Worm (Caenorhabditis elegans): ENCODE data around the gene morc-1.

The morc-1 gene

ce11 chrIII:5188426-5188825 is 18.3 kb downstream of the morc-1 start, which contains the start of gene K10D2.8:
TSS of gene K10D2.8 (plus strand) at chrIII:5188726.
- TF ChIP-seq unc-62 (GFP tag; optimal IDR thresholded peaks at IDR 0.05): no peak

ce11 chrIII:5185620-5186019 is 21.1 kb downstream of the morc-1 start, which contains the start of gene pup-2:
TSS of gene pup-2 (plus strand) at chrIII:5185920.
- no peak for TF ChIP-seq unc-62 (GFP tag; optimal IDR thresholded peaks at IDR 0.05)

DNA sequence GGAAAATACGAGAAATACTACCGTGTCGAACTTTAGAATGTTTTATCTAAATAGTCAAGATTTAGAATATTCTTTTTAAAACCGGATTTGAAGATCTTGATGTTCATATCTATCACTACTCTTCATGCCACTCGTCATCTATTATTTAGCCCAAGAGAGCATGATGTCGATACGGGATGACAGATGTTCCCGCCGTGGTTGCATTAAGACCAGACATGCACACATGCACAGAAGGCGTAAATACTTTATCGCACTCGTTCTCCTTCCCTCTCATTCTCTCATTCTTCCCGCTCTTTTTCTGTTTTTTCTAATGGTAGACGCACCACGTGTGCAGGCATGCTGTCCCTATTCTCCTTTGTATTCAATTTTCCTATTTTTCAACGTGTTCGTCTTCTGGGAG is 23.3 kb downstream of the morc-1 start:
- no peak for TF ChIP-seq unc-62 (GFP tag; optimal IDR thresholded peaks at IDR 0.05)

ce11 chrIII:5181641-5182040 is 25.1 kb downstream of the morc-1 start:
- TF ChIP-seq unc-62 (GFP tag; optimal IDR thresholded peaks at IDR 0.05): no peak

ce11 chrIII:5181217-5181616 is 25.5 kb downstream of the morc-1 start:
- TF ChIP-seq unc-62 (GFP tag; optimal IDR thresholded peaks at IDR 0.05): no peak

ce11 chrIII:5180588-5180987 is 26.1 kb downstream of the morc-1 start:
- TF ChIP-seq unc-62 (GFP tag; optimal IDR thresholded peaks at IDR 0.05): no peak

ce11 chrIII:5179166-5179565 is 27.5 kb downstream of the morc-1 start:
- no peak for TF ChIP-seq unc-62 (GFP tag; optimal IDR thresholded peaks at IDR 0.05)

DNA sequence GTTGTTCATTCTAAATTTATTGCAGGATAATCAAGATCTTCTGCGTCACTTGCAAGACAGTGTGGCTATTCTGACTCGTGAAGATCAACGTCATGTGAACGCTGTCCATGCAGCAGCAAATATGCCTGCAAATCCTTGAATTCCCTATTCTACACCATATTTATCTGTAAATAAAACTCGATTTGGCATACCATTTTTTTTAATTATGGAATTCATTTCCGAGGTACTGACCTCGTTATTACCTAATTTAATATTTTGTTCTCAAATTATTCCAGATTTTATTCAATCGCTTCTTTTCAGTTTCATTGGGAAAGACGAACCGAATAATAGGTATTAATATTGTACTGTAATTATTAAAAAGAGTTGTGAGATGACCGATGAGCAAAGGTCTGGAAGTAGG is 33.1 kb downstream of the morc-1 start, which contains the start of gene cid-1:
Gene cid-1 (plus strand): TSS at position 301 of the 400 bp plus-strand sequence.
- no peak for TF ChIP-seq unc-62 (GFP tag; optimal IDR thresholded peaks at IDR 0.05)

DNA sequence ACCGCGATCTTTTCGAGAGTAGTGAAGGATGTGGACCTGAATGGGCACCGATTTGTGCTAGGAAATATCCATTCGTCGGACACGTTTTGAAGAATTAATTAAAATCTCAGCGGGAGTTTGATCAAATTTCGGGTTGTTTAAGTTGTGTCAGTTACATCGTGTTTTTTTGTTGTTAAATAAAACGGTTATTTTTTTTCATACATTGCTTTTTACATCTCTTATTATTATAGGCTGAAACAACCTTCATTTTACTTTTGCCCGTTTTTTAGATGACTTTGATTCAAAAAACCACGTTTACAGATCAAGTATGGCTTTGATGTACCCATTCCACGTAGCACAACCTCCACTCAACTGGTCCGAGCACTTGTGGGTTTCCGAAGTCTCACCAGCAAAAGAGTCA is 33.6 kb downstream of the morc-1 start, which contains the start of gene emb-1:
Gene emb-1 (plus strand): TSS at position 301 of the 400 bp plus-strand sequence.
- TF ChIP-seq unc-62 (GFP tag; optimal IDR thresholded peaks at IDR 0.05): no peak

ce11 chrIII:5172470-5172869 is 34.2 kb downstream of the morc-1 start, which contains the start of gene K10D2.5:
TSS of gene K10D2.5 (plus strand) at chrIII:5172720.
- no peak for TF ChIP-seq unc-62 (GFP tag; optimal IDR thresholded peaks at IDR 0.05)

DNA sequence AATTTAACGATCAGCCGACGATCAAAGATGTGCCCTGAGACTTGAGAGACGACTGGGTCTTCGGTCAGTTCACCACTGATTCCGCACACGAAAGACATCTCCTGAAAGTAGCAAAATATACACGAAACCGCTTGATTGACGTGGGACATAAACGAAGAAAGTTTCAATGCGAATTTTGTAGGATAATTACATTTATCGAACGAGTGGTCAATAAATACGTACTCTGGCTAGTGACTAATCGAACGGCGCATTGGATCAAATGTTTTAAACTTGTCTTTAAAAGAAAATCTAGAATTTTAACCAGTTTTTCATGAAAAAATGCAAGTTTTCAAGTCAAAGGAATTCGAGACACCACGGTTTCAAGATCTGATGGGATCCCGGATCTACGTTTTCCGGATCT is 34.8 kb downstream of the morc-1 start, which contains the start of gene prp-19:
Gene prp-19 (minus strand): TSS at position 101 of the 400 bp plus-strand sequence.
- no peak for TF ChIP-seq unc-62 (GFP tag; optimal IDR thresholded peaks at IDR 0.05)

DNA sequence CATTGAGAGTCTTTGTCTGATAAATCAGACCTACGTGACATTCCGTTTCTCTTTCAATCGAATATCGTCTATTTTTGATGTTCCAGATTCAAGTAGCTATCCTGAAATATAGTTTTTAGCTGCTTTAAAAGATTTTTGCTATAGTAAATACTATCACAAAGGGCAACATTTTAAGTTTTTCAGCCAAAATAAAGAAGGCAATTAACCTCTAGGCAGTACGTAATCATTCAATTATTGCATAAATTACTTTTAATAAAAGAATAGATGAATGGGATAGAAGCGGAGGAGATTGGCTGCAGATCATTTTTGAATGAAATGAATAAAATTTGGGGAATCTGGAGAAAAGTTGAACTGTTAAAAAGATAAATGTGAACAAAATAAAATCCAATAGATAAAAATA is 37.0 kb downstream of the morc-1 start, which contains the start of gene ulp-1:
Gene ulp-1 (minus strand): TSS at position 101 of the 400 bp plus-strand sequence.
- TF ChIP-seq unc-62 (GFP tag; optimal IDR thresholded peaks at IDR 0.05): no peak

DNA sequence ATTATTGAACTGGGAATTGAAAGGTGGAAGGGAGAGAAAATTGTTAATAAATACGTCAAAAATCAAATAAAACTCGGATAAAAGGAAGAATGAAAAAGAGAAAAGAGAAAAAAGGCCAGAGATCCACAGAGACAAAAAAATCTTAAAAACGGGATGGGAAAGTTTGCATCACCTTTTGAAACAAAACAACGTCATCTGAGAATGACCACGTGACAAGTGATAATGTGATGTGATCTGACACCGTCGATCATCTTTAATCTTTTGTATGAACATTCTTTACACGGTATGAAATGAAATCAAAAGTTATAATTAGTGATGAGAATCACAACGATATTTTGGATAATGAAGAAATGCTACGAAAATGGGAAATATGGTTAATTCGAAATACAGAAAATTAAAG is 41.0 kb downstream of the morc-1 start:
- no peak for TF ChIP-seq unc-62 (GFP tag; optimal IDR thresholded peaks at IDR 0.05)

DNA sequence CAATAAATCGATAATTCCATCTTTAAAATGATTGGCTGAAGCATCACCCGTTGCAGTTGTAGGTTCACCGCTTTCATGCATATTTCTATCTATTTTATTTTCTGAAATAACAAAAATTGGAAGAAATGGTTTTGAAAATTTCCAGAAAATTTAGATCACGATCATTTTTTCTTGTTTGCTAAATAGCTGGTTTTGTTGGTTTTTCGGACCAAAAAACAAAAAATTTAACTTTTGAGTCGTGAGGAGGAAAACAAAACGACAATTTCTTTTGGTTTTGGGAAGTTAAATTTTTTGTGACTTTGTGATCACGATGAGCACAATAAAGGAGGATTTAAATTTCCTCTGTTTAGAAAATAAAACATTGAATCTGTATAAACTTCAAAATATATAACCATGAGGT is 41.5 kb downstream of the morc-1 start, which contains the start of gene T10F2.2:
Gene T10F2.2 (minus strand): TSS at position 101 of the 400 bp plus-strand sequence.
- TF ChIP-seq unc-62 (GFP tag; optimal IDR thresholded peaks at IDR 0.05): no peak

ce11 chrIII:5162820-5163631 is 43.7 kb downstream of the morc-1 start, which contains the start of gene gars-1:
TSS of gene gars-1 (minus strand) at chrIII:5163627.
- TF ChIP-seq unc-62 (GFP tag; optimal IDR thresholded peaks at IDR 0.05): no peak

- TF ChIP-seq unc-62 (GFP tag; optimal IDR thresholded peaks at IDR 0.05): no peak
These were observed 45.9 kb downstream of the morc-1 start for ce11 chrIII:5160803-5161202.

DNA sequence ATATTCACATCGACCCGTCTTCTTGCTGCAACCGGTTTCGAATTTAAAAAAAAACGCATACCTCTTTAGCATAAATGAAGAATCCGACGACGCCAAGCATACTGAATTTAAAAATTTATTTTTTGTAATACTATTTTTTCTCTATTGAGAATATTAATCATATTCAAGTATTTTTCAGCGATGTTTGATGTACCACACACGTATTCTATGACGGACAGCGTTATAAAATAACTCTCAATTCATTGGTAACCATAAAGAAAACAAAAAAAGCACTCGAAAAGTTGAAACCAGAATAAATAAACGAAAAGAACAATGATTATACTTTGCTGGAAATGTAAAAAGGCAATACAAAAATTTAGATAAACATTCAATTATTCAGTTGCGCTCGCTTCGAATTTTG is 47.2 kb downstream of the morc-1 start, which contains the start of gene T10F2.5:
Gene T10F2.5 (minus strand): TSS at position 101 of the 400 bp plus-strand sequence.
- TF ChIP-seq unc-62 (GFP tag; optimal IDR thresholded peaks at IDR 0.05): no peak
